Fruit fly (Drosophila melanogaster): ENCODE results near the gene aus.

Gene aus

DNA sequence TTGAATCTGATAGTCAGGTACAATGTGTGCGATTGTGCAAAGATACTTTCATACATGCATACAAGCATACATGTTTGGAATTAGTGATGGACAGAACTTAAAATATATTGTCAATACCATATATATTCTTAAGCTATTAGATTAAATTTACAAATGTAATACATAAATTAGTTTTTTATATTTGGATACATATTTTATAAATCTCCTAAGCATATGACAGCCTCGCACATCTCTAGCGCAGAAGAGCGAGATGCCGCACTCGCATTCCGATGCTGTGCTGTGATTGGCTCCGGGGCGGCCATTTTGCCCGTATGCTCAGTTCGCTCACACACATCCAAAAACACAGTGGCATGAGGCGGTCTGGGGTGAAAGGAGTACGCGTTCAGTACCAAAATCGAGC lies 29.2 kb upstream of the aus start, which contains the start of gene tin (continued):
- TF ChIP-seq HLH54F (GFP tag; optimal IDR thresholded peaks at IDR 0.05) (peak; percentile 25), CG12071 (GFP tag; optimal IDR thresholded peaks at IDR 0.05) (peak; percentile 67), tll (GFP tag; optimal IDR thresholded peaks at IDR 0.05) (peak in 1 of 2 experiments; percentile 69), pb (GFP tag; optimal IDR thresholded peaks at IDR 0.05) (no peak), fd96Cb (tag; optimal IDR thresholded peaks at IDR 0.05) (peak; percentile 88), usp (GFP tag; optimal IDR thresholded peaks at IDR 0.05) (no peak), Hand (GFP tag; optimal IDR thresholded peaks at IDR 0.05) (peak; percentile 39), CG11723 (GFP tag; optimal IDR thresholded peaks at IDR 0.05) (peak; percentile 86), tio (GFP tag; optimal IDR thresholded peaks at IDR 0.05) (peak; percentile 73), bsh (GFP tag; optimal IDR thresholded peaks at IDR 0.05) (peak; percentile 82 to 96), CG4854 (GFP tag; optimal IDR thresholded peaks at IDR 0.05) (peak; percentile 55), CG9215 (GFP tag; IDR thresholded peaks at IDR 0.05) (no peak; the same call in 1 of the 2 replicates), gsb (GFP tag; IDR thresholded peaks at IDR 0.05) (peak; percentile 89), Fer2 (tag; optimal IDR thresholded peaks at IDR 0.05) (peak; percentile 73), stwl (tag; optimal IDR thresholded peaks at IDR 0.05) (peak; percentile 70), grn (GFP tag; optimal IDR thresholded peaks at IDR 0.05) (peak; percentile 47), br (optimal IDR thresholded peaks at IDR 0.05) (no peak), ewg (GFP tag; optimal IDR thresholded peaks at IDR 0.05) (peak; percentile 89), mld (GFP tag; IDR thresholded peaks at IDR 0.05; ENCODE audit: partially characterized antibody) (no peak), cas (GFP tag; IDR thresholded peaks at IDR 0.05) (peak; percentile 91), CG4360 (GFP tag; IDR thresholded peaks at IDR 0.05) (peak; percentile 75), pum (GFP tag; optimal IDR thresholded peaks at IDR 0.05) (peak; percentile 44), maf-S (GFP tag; optimal IDR thresholded peaks at IDR 0.05) (peak; percentile 16), B-H1 (GFP tag; IDR thresholded peaks at IDR 0.05) (peak; percentile 95), CG6654 (GFP tag; optimal IDR thresholded peaks at IDR 0.05) (peak; percentile 55), Adf1 (GFP tag; IDR thresholded peaks at IDR 0.05) (peak; percentile 81), CG9817 (tag; optimal IDR thresholded peaks at IDR 0.05) (peak; percentile 78), PHDP (tag; optimal IDR thresholded peaks at IDR 0.05) (peak; percentile 92), CG17829 (tag; optimal IDR thresholded peaks at IDR 0.05) (peak; percentile 97), schlank (tag; optimal IDR thresholded peaks at IDR 0.05) (peak; percentile 25), CG6765 (GFP tag; optimal IDR thresholded peaks at IDR 0.05) (peak; percentile 47), kay (GFP tag; optimal IDR thresholded peaks at IDR 0.05) (peak; percentile 82), dysf (GFP tag; IDR thresholded peaks at IDR 0.05) (peak; percentile 95), org-1 (GFP tag; optimal IDR thresholded peaks at IDR 0.05) (peak; percentile 88), CG4617 (GFP tag; optimal IDR thresholded peaks at IDR 0.05; ENCODE audit: borderline replicate concordance) (peak; percentile 55), ranshi (GFP tag; IDR thresholded peaks at IDR 0.05) (peak; percentile 97), CkIIα-i1 (GFP tag; IDR thresholded peaks at IDR 0.05) (peak; percentile 80), unpg (GFP tag; optimal IDR thresholded peaks at IDR 0.05) (peak; percentile 96), ab (GFP tag; optimal IDR thresholded peaks at IDR 0.05) (no peak), CG6683 (GFP tag; optimal IDR thresholded peaks at IDR 0.05) (peak; percentile 69), ro (GFP tag; IDR thresholded peaks at IDR 0.05) (peak; percentile 92), CG30431 (GFP tag; optimal IDR thresholded peaks at IDR 0.05) (peak; percentile 78), CG4730 (GFP tag; IDR thresholded peaks at IDR 0.05) (peak; percentile 94), CG1792 (GFP tag; optimal IDR thresholded peaks at IDR 0.05) (no peak), CG11247 (GFP tag; IDR thresholded peaks at IDR 0.05) (peak; percentile 94), Nf-YC (tag; optimal IDR thresholded peaks at IDR 0.05) (peak; percentile 99), shn (GFP tag; optimal IDR thresholded peaks at IDR 0.05) (no peak), CG2875 (GFP tag; optimal IDR thresholded peaks at IDR 0.05) (peak; percentile 90), scrt (GFP tag; optimal IDR thresholded peaks at IDR 0.05) (peak; percentile 79), Dfd (GFP tag; optimal IDR thresholded peaks at IDR 0.05) (no peak), fd102C (GFP tag; optimal IDR thresholded peaks at IDR 0.05) (peak; percentile 92), h (optimal IDR thresholded peaks at IDR 0.05) (no peak)

All from whole organism, embryonic.